Worm (Caenorhabditis elegans) whole organism, L4/young adult: Measurements from ENCODE around the gene smcr-8.

Experiments used
- dao-5 ChIP-seq: sonication (generic microtip); optimal IDR thresholded peaks from 2 replicates; lab custom pipeline; 2016; ENCODE audit warnings: missing genotype, missing genetic modification characterization, moderate library complexity, missing compliant biosample characterization
- him-1 ChIP-seq: sonication (generic microtip); optimal IDR thresholded peaks from 2 replicates; lab custom pipeline; 2016; ENCODE audit warnings: missing genotype, missing genetic modification reagents, missing genetic modification characterization, missing compliant biosample characterization

- TF ChIP-seq him-1 (tag; lab: Kevin White, UChicago) (no peak), dao-5 (tag; lab: Kevin White, UChicago) (no peak)
These were observed 28.0 kb downstream of the smcr-8 start for ce11 chrIII:5027219-5027618.
